Worm (Caenorhabditis elegans) whole organism, L4 larva: ENCODE data around the gene osm-7.

Experiments used
- aly-2 ChIP-seq: sonication (generic microtip); optimal IDR thresholded peaks from 2 replicates; lab custom pipeline; 2018; ENCODE audit warnings: missing biosample characterization, missing genetic modification characterization
- daf-16 ChIP-seq, 3 experiments: sonication (generic microtip); optimal IDR thresholded peaks; 2 replicates each; lab custom pipeline; 2016 to 2017; ENCODE audit warnings: missing genetic modification characterization in 3 of 3, missing genetic modification reagents in 3 of 3, mild to moderate bottlenecking in 2 of 3, missing compliant biosample characterization in 2 of 3, missing biosample characterization in 1 of 3, moderate library complexity in 1 of 3
- jun-1 ChIP-seq: fragments of 150-350 bp; optimal IDR thresholded peaks from 2 replicates; lab custom pipeline; 2014; ENCODE audit warnings: missing biosample characterization, missing genetic modification reagents, missing genetic modification characterization
- lin-15B ChIP-seq: fragments of 150-350 bp; sonication (generic microtip); optimal IDR thresholded peaks from 3 replicates; lab custom pipeline; 2014; ENCODE audit warnings: missing biosample characterization, missing genetic modification characterization
- lin-39 ChIP-seq: fragments of 150-350 bp; optimal IDR thresholded peaks from 2 replicates; lab custom pipeline; 2014; ENCODE audit warnings: missing biosample characterization, missing genetic modification reagents, missing genetic modification characterization
- lsy-2 ChIP-seq, 2 experiments: fragments of 150-350 bp in 1 of 2; sonication (generic microtip) in 1 of 2; optimal IDR thresholded peaks; 2 replicates each; lab custom pipeline; 2014 to 2017; ENCODE audit warnings: missing biosample characterization in 2 of 2, missing genetic modification characterization in 2 of 2
- mep-1 ChIP-seq: fragments of 150-350 bp; sonication (generic microtip); optimal IDR thresholded peaks from 3 replicates; lab custom pipeline; 2014; ENCODE audit warnings: missing biosample characterization, missing genetic modification characterization
- nhr-237 ChIP-seq: sonication (generic microtip); optimal IDR thresholded peaks from 2 replicates; lab custom pipeline; 2017; ENCODE audit warnings: missing biosample characterization, missing genetic modification characterization
- nhr-25 ChIP-seq: sonication (generic microtip); optimal IDR thresholded peaks from 2 replicates; lab custom pipeline; 2017; ENCODE audit warnings: missing genetic modification characterization, mild to moderate bottlenecking, missing compliant biosample characterization, antibody characterized with exemption, moderate library complexity, borderline replicate concordance; ENCODE audit not compliant: insufficient read depth
- nhr-77 ChIP-seq: fragments of 150-350 bp; optimal IDR thresholded peaks from 2 replicates; lab custom pipeline; 2014; ENCODE audit warnings: missing biosample characterization, missing genetic modification characterization
- php-3 ChIP-seq: fragments of 200-800 bp; sonication (Bioruptor generic); IDR thresholded peaks from 2 replicates; pipeline ENCODE4 v1.3.6; 2022; ENCODE audit warnings: missing genetic modification reagents, missing genetic modification characterization, missing compliant biosample characterization
- unc-39 ChIP-seq: sonication (generic microtip); optimal IDR thresholded peaks from 2 replicates; lab custom pipeline; 2017; ENCODE audit warnings: missing biosample characterization, missing genetic modification characterization
- unc-62 ChIP-seq, 3 experiments: fragments of 150-350 bp in 1 of 3; sonication (generic microtip); optimal IDR thresholded peaks in 2 of 3; peaks in 1 of 3; 1 replicate in 1 of 3; 2 replicates in 2 of 3; lab custom pipeline; 2014 to 2017; ENCODE audit warnings: missing biosample characterization in 3 of 3, missing genetic modification characterization in 3 of 3, missing genetic modification reagents in 3 of 3, missing genotype in 1 of 3
- zag-1 ChIP-seq: fragments of 150-350 bp; optimal IDR thresholded peaks from 2 replicates; lab custom pipeline; 2014; ENCODE audit warnings: missing biosample characterization, missing genetic modification characterization

ce11 chrIII:13624226-13624625 is 48.2 kb downstream of the osm-7 start, which contains the start of gene taf-9:
- TF ChIP-seq zag-1 (tag; lab: Kevin White, UChicago) (no peak), lin-39 (tag; lab: Kevin White, UChicago) (no peak), unc-39 (no peak), nhr-25 (tag; lab: Kevin White, UChicago) (no peak), nhr-77 (tag; lab: Kevin White, UChicago) (no peak), daf-16 (GFP tag; optimal IDR thresholded peaks at IDR 0.05; lab: Kevin White, UChicago) (no peak), daf-16 (tag; optimal IDR thresholded peaks at IDR 0.05; lab: Kevin White, UChicago) (no peak), nhr-237 (tag; lab: Kevin White, UChicago) (no peak), lin-15B (tag; lab: Kevin White, UChicago) (no peak), mep-1 (tag; lab: Kevin White, UChicago) (no peak), unc-62 (GFP tag; optimal IDR thresholded peaks at IDR 0.05 in 1 of 2; lab: Kevin White, UChicago) (no peak), unc-62 (tag; optimal IDR thresholded peaks at IDR 0.05; lab: Kevin White, UChicago) (no peak), php-3 (GFP tag; lab: Robert Waterston, UW) (0 out of 2 replicates have a peak, but pooled peaks have one; percentile 9), aly-2 (no peak), lsy-2 (tag; optimal IDR thresholded peaks at IDR 0.05; lab: Kevin White, UChicago) (peak in 1 of 2 experiments; percentile 17), jun-1 (tag; lab: Kevin White, UChicago) (no peak)
